Fruit fly (Drosophila melanogaster): ENCODE measurements around the gene Rev1.
A peak's percentile ranks its signal among the peaks of the same experiment; 100 is the strongest.

Gene Rev1

DNA sequence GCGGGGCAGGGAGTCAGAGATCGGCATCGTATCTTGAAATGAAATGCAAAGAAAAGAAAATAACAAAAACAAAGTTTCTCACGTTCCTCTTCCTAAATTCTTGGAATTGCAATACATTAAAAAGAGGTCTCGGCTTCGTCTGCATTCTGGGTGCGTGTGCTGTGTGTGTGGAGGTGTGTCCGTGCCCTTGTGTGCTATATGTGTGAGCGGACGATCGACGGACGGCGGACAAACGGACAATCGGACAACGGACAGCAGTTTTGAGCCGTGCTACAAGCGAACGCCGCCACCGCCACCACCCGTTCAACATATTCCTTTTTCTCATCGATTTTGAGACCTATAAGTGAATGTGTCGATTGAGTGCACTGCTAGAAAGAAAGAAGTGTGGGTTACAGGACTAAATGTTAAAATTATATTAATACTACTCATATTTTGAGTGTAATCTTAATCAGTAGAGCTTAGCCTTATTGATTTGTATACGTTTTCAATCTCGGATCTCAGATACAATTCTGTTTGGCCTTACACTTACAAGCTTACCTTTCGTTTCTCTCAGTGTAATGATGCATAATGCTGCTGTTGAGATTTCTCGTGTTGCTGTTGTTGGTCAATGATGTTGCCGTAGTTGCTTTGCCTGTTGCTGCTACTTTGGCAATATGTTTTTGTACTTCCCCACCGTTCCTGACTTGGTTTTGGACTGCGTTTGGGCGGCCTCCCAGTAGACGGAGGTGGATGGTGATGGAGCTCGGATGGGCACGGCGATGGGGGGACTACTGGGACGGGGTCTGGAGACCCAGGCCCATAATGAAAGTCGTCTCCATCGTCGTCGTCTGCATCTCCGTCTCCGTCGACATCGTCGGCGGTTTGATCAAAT lies 32.8 kb upstream of the Rev1 start (continued):
- no peak for TF ChIP-seq CG13287 (GFP tag; IDR thresholded peaks at IDR 0.05; ENCODE audit: partially characterized antibody)
- TF ChIP-seq scrt (GFP tag; optimal IDR thresholded peaks at IDR 0.05), result peak; percentile 40
- TF ChIP-seq NfI (GFP tag; optimal IDR thresholded peaks at IDR 0.05), result peak; percentile 32
- no peak for TF ChIP-seq Hmx (GFP tag; optimal IDR thresholded peaks at IDR 0.05)
- peak; percentile 93 for TF ChIP-seq Ets65A (GFP tag)
- peak; percentile 79 for TF ChIP-seq CG12236 (GFP tag; optimal IDR thresholded peaks at IDR 0.05)
- TF ChIP-seq ase (GFP tag; IDR thresholded peaks at IDR 0.05), result no peak; the same call in 2 of the 3 replicates
- TF ChIP-seq z (GFP tag; IDR thresholded peaks at IDR 0.05), result peak; percentile 6; the same call in 2 of the 3 replicates
- no peak for TF ChIP-seq CG11247 (GFP tag; IDR thresholded peaks at IDR 0.05)
- peak; percentile 92 for TF ChIP-seq gem (tag; optimal IDR thresholded peaks at IDR 0.05)
- TF ChIP-seq Aef1 (GFP tag; IDR thresholded peaks at IDR 0.05), result no peak
- TF ChIP-seq ftz-f1 (GFP tag; optimal IDR thresholded peaks at IDR 0.05), result no peak
- TF ChIP-seq kni (GFP tag; optimal IDR thresholded peaks at IDR 0.05), result peak; percentile 72
- no peak for TF ChIP-seq B-H2 (GFP tag; optimal IDR thresholded peaks at IDR 0.05)
- TF ChIP-seq E2f2 (GFP tag; IDR thresholded peaks at IDR 0.05), result peak; percentile 34; the same call in 1 of the 2 replicates
- TF ChIP-seq CkIIα-i1 (GFP tag; IDR thresholded peaks at IDR 0.05), result no peak
- peak; percentile 47 for TF ChIP-seq CG7786 (GFP tag; optimal IDR thresholded peaks at IDR 0.05)
- TF ChIP-seq emc (GFP tag; optimal IDR thresholded peaks at IDR 0.05), result no peak
- TF ChIP-seq CG13123 (GFP tag; optimal IDR thresholded peaks at IDR 0.05), result peak; percentile 63
- no peak for TF ChIP-seq usp (GFP tag; optimal IDR thresholded peaks at IDR 0.05)
- peak; percentile 69; the same call in 2 of the 3 replicates for TF ChIP-seq ken (GFP tag; IDR thresholded peaks at IDR 0.05)
- peak; percentile 13 for TF ChIP-seq Ets97D (GFP tag; optimal IDR thresholded peaks at IDR 0.05)
- TF ChIP-seq Trl (optimal IDR thresholded peaks at IDR 0.05), result no peak
- TF ChIP-seq Trl (GFP tag; optimal IDR thresholded peaks at IDR 0.05), result peak; percentile 69
- no peak for TF ChIP-seq exex (tag; optimal IDR thresholded peaks at IDR 0.05)
- peak; percentile 54; the same call in 1 of the 3 replicates for TF ChIP-seq jigr1 (GFP tag; IDR thresholded peaks at IDR 0.05)
- TF ChIP-seq CG11560 (tag; IDR thresholded peaks at IDR 0.05), result no peak
- peak; percentile 66 for TF ChIP-seq CG17359 (tag; optimal IDR thresholded peaks at IDR 0.05)
- TF ChIP-seq CG3726 (GFP tag; IDR thresholded peaks at IDR 0.05), result no peak
- peak; percentile 81 for TF ChIP-seq otp (GFP tag; IDR thresholded peaks at IDR 0.05)
- TF ChIP-seq CG9609 (GFP tag; optimal IDR thresholded peaks at IDR 0.05), result peak; percentile 61
- peak; percentile 63 for TF ChIP-seq CG10462 (GFP tag; optimal IDR thresholded peaks at IDR 0.05)
- TF ChIP-seq Drgx (GFP tag; IDR thresholded peaks at IDR 0.05), result peak; percentile 66
- peak; percentile 61 for TF ChIP-seq sqz (GFP tag; optimal IDR thresholded peaks at IDR 0.05)
- no peak for TF ChIP-seq pita (GFP tag; optimal IDR thresholded peaks at IDR 0.05)
- peak; percentile 64 for TF ChIP-seq jumu (GFP tag; optimal IDR thresholded peaks at IDR 0.05)
- TF ChIP-seq HLH3B (GFP tag; IDR thresholded peaks at IDR 0.05), result peak; percentile 53
- TF ChIP-seq CG32532 (GFP tag; IDR thresholded peaks at IDR 0.05), result no peak
- TF ChIP-seq CG1602 (GFP tag; optimal IDR thresholded peaks at IDR 0.05), result peak; percentile 82
- peak; percentile 15 for TF ChIP-seq Jarid2 (GFP tag; optimal IDR thresholded peaks at IDR 0.05)
- TF ChIP-seq shn (GFP tag; optimal IDR thresholded peaks at IDR 0.05), result peak; percentile 35
- peak; percentile 44 for TF ChIP-seq CG15269 (tag; optimal IDR thresholded peaks at IDR 0.05)
- peak; percentile 60 for TF ChIP-seq CG12942 (GFP tag; optimal IDR thresholded peaks at IDR 0.05)
- TF ChIP-seq CG14441 (GFP tag; IDR thresholded peaks at IDR 0.05), result no peak
- TF ChIP-seq odd (GFP tag; optimal IDR thresholded peaks at IDR 0.05), result peak; percentile 54
- peak; percentile 78 for TF ChIP-seq Six4 (GFP tag; optimal IDR thresholded peaks at IDR 0.05)
- peak; percentile 76 for TF ChIP-seq NC2β (GFP tag; optimal IDR thresholded peaks at IDR 0.05)
- peak; percentile 70 for TF ChIP-seq CG2678 (tag; optimal IDR thresholded peaks at IDR 0.05)
- TF ChIP-seq pfk (GFP tag; optimal IDR thresholded peaks at IDR 0.05), result no peak
- TF ChIP-seq D (optimal IDR thresholded peaks at IDR 0.05), result no peak
- TF ChIP-seq D (GFP tag; optimal IDR thresholded peaks at IDR 0.05), result peak; percentile 90
